Worm (Caenorhabditis elegans): ENCODE measurements around the gene C44H9.6.

ce11 chrV:12844748-12845147 is 399 bp downstream of the C44H9.6 start:
- no peak for TF ChIP-seq ces-1 (GFP tag; optimal IDR thresholded peaks at IDR 0.05)
- TF ChIP-seq ztf-11 (tag; optimal IDR thresholded peaks at IDR 0.05) = no peak
- TF ChIP-seq unc-120 (tag; optimal IDR thresholded peaks at IDR 0.05; ENCODE audit: poor library complexity, severe bottlenecking) = no peak
- TF ChIP-seq bed-3 (GFP tag; optimal IDR thresholded peaks at IDR 0.05) = no peak
- no peak for TF ChIP-seq nhr-76 (tag; optimal IDR thresholded peaks at IDR 0.05)
- TF ChIP-seq snpc-4 (tag; optimal IDR thresholded peaks at IDR 0.05) = no peak

Measured in whole organism, mixed stage, embryonic.